Worm (Caenorhabditis elegans) whole organism, late embryonic: Measurements from ENCODE around the gene F56D6.18.

Experiments
- ceh-45 ChIP-seq: fragments of 200-800 bp; sonication (Bioruptor generic); IDR thresholded peaks from 2 replicates; pipeline ENCODE4 v1.3.6; 2022; ENCODE audit warnings: missing genetic modification reagents, missing genetic modification characterization, missing compliant biosample characterization
- ttx-3 ChIP-seq: sonication (generic microtip); optimal IDR thresholded peaks from 2 replicates; lab custom pipeline; 2016; ENCODE audit warnings: missing genetic modification reagents, missing genetic modification characterization, missing compliant biosample characterization

DNA sequence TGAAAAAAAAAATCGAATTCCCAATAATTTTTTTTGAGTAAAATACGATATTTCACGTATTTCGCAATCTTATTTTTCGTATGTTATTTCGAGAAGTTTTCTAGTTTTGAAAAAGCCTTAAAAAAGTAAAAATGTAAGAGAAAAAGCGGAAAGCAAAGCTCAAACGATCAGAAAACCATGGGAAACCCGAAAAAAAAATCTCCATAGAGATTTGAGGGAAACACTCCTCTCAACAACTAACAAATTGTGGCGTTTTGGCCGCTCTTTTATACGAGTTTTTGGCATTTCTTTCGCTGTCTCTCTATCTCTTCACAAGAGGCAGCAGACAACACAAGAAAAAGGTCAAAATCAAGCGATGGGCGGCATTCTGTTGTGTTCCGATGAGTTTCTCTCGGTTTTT is 37.3 kb downstream of the F56D6.18 start:
- TF ChIP-seq ttx-3 (no peak), ceh-45 (no peak)
